Worm (Caenorhabditis elegans) whole organism, young adult: ENCODE measurements around the gene F44E2.8.

ENCODE experiments used
- B0035.1 ChIP-seq: sonication (generic microtip); optimal IDR thresholded peaks from 2 replicates; lab custom pipeline; 2016; ENCODE audit warnings: missing genetic modification characterization, mild to moderate bottlenecking, missing compliant biosample characterization, missing genotype, missing genetic modification reagents
- C17E4.6 ChIP-seq: fragments of 200-800 bp; sonication (Bioruptor generic); IDR thresholded peaks from 2 replicates; pipeline ENCODE4 v1.3.6; 2022; ENCODE audit warnings: missing genetic modification reagents, missing genetic modification characterization, missing compliant biosample characterization
- F22D6.2 ChIP-seq: sonication (generic microtip); optimal IDR thresholded peaks from 2 replicates; lab custom pipeline; 2016; ENCODE audit warnings: mild to moderate bottlenecking, missing genetic modification characterization, missing compliant biosample characterization
- F23B12.7 ChIP-seq: sonication (generic microtip); optimal IDR thresholded peaks from 2 replicates; lab custom pipeline; 2017; ENCODE audit warnings: missing genetic modification characterization, mild to moderate bottlenecking, missing compliant biosample characterization, antibody characterized with exemption, moderate library complexity; ENCODE audit not compliant: insufficient read depth
- F37B4.10 ChIP-seq: fragments of 200-800 bp; sonication (Bioruptor generic); IDR thresholded peaks from 2 replicates; pipeline ENCODE4 v1.3.6; 2022; ENCODE audit warnings: missing genetic modification characterization, missing compliant biosample characterization
- F52B5.7 ChIP-seq: sonication (generic microtip); optimal IDR thresholded peaks from 2 replicates; lab custom pipeline; 2016; ENCODE audit warnings: mild to moderate bottlenecking, missing genetic modification characterization, missing compliant biosample characterization
- F57A8.1 ChIP-seq: fragments of 200-800 bp; sonication (Bioruptor generic); optimal IDR thresholded peaks from 2 replicates; lab custom pipeline; 2018; ENCODE audit warnings: mild to moderate bottlenecking, missing genetic modification characterization, moderate library complexity, missing compliant biosample characterization
- F57C9.4 ChIP-seq: sonication (generic microtip); optimal IDR thresholded peaks from 2 replicates; lab custom pipeline; 2017; ENCODE audit warnings: mild to moderate bottlenecking, missing genetic modification characterization, missing compliant biosample characterization
- K12H6.12 ChIP-seq: fragments of 200-800 bp; sonication (Bioruptor generic); optimal IDR thresholded peaks from 2 replicates; lab custom pipeline; 2018; ENCODE audit warnings: mild to moderate bottlenecking, missing genetic modification characterization, missing compliant biosample characterization
- T26A5.8 ChIP-seq: sonication (generic microtip); optimal IDR thresholded peaks from 2 replicates; lab custom pipeline; 2016; ENCODE audit warnings: missing genetic modification characterization, missing compliant biosample characterization
- Y53F4B.3 ChIP-seq: fragments of 200-800 bp; sonication (Bioruptor generic); IDR thresholded peaks from 2 replicates; pipeline ENCODE4 v1.3.6; 2022; ENCODE audit warnings: missing genetic modification reagents, missing genetic modification characterization, missing compliant biosample characterization
- Y56A3A.18 ChIP-seq: fragments of 200-800 bp; sonication (Bioruptor generic); IDR thresholded peaks from 2 replicates; pipeline ENCODE4 v1.3.6; 2022; ENCODE audit warnings: missing genetic modification reagents, missing genetic modification characterization, missing compliant biosample characterization
- ZK185.1 ChIP-seq: sonication (generic microtip); optimal IDR thresholded peaks from 2 replicates; lab custom pipeline; 2016; ENCODE audit warnings: mild to moderate bottlenecking, missing genetic modification characterization, missing compliant biosample characterization; ENCODE audit not compliant: poor library complexity, severe bottlenecking
- aptf-2 ChIP-seq: fragments of 200-800 bp; sonication (Bioruptor generic); conservative IDR thresholded peaks from 2 replicates; pipeline ENCODE4 v1.3.6; 2022; ENCODE audit warnings: missing genetic modification reagents, missing genetic modification characterization, missing compliant biosample characterization
- athp-1 ChIP-seq: sonication (generic microtip); optimal IDR thresholded peaks from 2 replicates; lab custom pipeline; 2017; ENCODE audit warnings: mild to moderate bottlenecking, missing genetic modification characterization, missing compliant biosample characterization
- attf-5 ChIP-seq: fragments of 200-800 bp; sonication (Bioruptor generic); optimal IDR thresholded peaks from 2 replicates; lab custom pipeline; 2018; ENCODE audit warnings: mild to moderate bottlenecking, missing genetic modification characterization, missing compliant biosample characterization
- attf-6 ChIP-seq: fragments of 200-800 bp; sonication (Bioruptor generic); IDR thresholded peaks from 2 replicates; pipeline ENCODE4 v1.3.6; 2022; ENCODE audit warnings: missing genetic modification reagents, missing genetic modification characterization, missing compliant biosample characterization
- cebp-1 ChIP-seq, 2 experiments: fragments of 200-800 bp in 1 of 2; sonication (Bioruptor generic) in 1 of 2; sonication (generic microtip) in 1 of 2; IDR thresholded peaks in 1 of 2; optimal IDR thresholded peaks in 1 of 2; 2 replicates each; pipeline versions ENCODE4 v1.3.6 to Lab custom; 2017 to 2022; ENCODE audit warnings: missing compliant biosample characterization in 2 of 2, missing genetic modification characterization in 2 of 2, mild to moderate bottlenecking in 1 of 2, missing genetic modification reagents in 1 of 2, moderate library complexity in 1 of 2
- ceh-100 ChIP-seq: fragments of 200-800 bp; sonication (Bioruptor generic); IDR thresholded peaks from 2 replicates; pipeline ENCODE4 v1.3.6; 2022; ENCODE audit warnings: missing genetic modification reagents, missing genetic modification characterization, missing compliant biosample characterization
- ceh-40 ChIP-seq: fragments of 200-800 bp; sonication (Bioruptor generic); IDR thresholded peaks from 2 replicates; pipeline ENCODE4 v1.3.6; 2022; ENCODE audit warnings: missing genetic modification characterization, missing compliant biosample characterization
- ceh-79 ChIP-seq: sonication (generic microtip); optimal IDR thresholded peaks from 2 replicates; lab custom pipeline; 2017; ENCODE audit warnings: mild to moderate bottlenecking, missing genetic modification characterization, missing compliant biosample characterization
- dox-1 ChIP-seq: fragments of 200-800 bp; sonication (Bioruptor generic); IDR thresholded peaks from 2 replicates; pipeline ENCODE4 v1.3.6; 2022; ENCODE audit warnings: missing genetic modification reagents, missing genetic modification characterization, missing compliant biosample characterization
- efl-1 ChIP-seq: fragments of 150-350 bp; optimal IDR thresholded peaks from 2 replicates; lab custom pipeline; 2014; ENCODE audit warnings: missing biosample characterization, missing genetic modification reagents, missing genetic modification characterization
- egl-18 ChIP-seq: fragments of 200-800 bp; sonication (Bioruptor generic); IDR thresholded peaks from 2 replicates; pipeline ENCODE4 v1.3.6; 2022; ENCODE audit warnings: missing genetic modification reagents, missing genetic modification characterization, missing compliant biosample characterization
- egrh-3 ChIP-seq: fragments of 200-800 bp; sonication (Bioruptor generic); IDR thresholded peaks from 2 replicates; pipeline ENCODE4 v1.3.6; 2022; ENCODE audit warnings: missing genetic modification reagents, missing genetic modification characterization, missing compliant biosample characterization
- hsf-1 ChIP-seq: fragments of 200-800 bp; sonication (Bioruptor generic); IDR thresholded peaks from 2 replicates; pipeline ENCODE4 v1.3.6; 2022; ENCODE audit warnings: missing genetic modification reagents, missing genetic modification characterization, missing compliant biosample characterization
- lag-1 ChIP-seq: fragments of 200-800 bp; sonication (Bioruptor generic); IDR thresholded peaks from 2 replicates; pipeline ENCODE4 v1.3.6; 2022; ENCODE audit warnings: missing genetic modification reagents, missing genetic modification characterization, missing compliant biosample characterization
- let-607 ChIP-seq, 2 experiments: fragments of 200-800 bp in 1 of 2; sonication (Bioruptor generic) in 1 of 2; sonication (generic microtip) in 1 of 2; optimal IDR thresholded peaks; 2 replicates each; lab custom pipeline; 2016 to 2018; ENCODE audit warnings: mild to moderate bottlenecking in 2 of 2, missing compliant biosample characterization in 2 of 2, missing genetic modification characterization in 2 of 2, moderate library complexity in 2 of 2, missing genotype in 1 of 2
- lin-40 ChIP-seq: sonication (generic microtip); optimal IDR thresholded peaks from 2 replicates; lab custom pipeline; 2016; ENCODE audit warnings: missing genetic modification characterization, mild to moderate bottlenecking, missing compliant biosample characterization, missing genotype, missing genetic modification reagents
- lir-1 ChIP-seq: fragments of 200-800 bp; sonication (Bioruptor generic); conservative IDR thresholded peaks from 2 replicates; pipeline ENCODE4 v1.3.6; 2022; ENCODE audit warnings: missing genetic modification reagents, missing genetic modification characterization, missing compliant biosample characterization
- mes-4 ChIP-seq: sonication (generic microtip); optimal IDR thresholded peaks from 2 replicates; lab custom pipeline; 2016; ENCODE audit warnings: missing genotype, missing genetic modification characterization, missing compliant biosample characterization
- nfyb-1 ChIP-seq: fragments of 200-800 bp; sonication (Bioruptor generic); IDR thresholded peaks from 2 replicates; pipeline ENCODE4 v1.3.6; 2022; ENCODE audit warnings: missing genetic modification reagents, missing genetic modification characterization, missing compliant biosample characterization
- nhr-80 ChIP-seq: sonication (generic microtip); optimal IDR thresholded peaks from 2 replicates; lab custom pipeline; 2016; ENCODE audit warnings: missing genetic modification characterization, missing compliant biosample characterization
- nhr-90 ChIP-seq: sonication (generic microtip); optimal IDR thresholded peaks from 2 replicates; lab custom pipeline; 2016; ENCODE audit warnings: missing genotype, mild to moderate bottlenecking, missing genetic modification characterization, missing compliant biosample characterization
- snpc-4 ChIP-seq, 5 experiments: fragments of 150-350 bp in 1 of 5; sonication (generic microtip) in 4 of 5; optimal IDR thresholded peaks; 2 replicates each; lab custom pipeline; 2014 to 2018; ENCODE audit warnings: missing genetic modification characterization in 5 of 5, missing biosample characterization in 3 of 5, antibody characterized with exemption in 2 of 5, mild to moderate bottlenecking in 2 of 5, missing compliant biosample characterization in 2 of 5, missing genotype in 2 of 5, moderate library complexity in 2 of 5, missing genetic modification reagents in 1 of 5
- sptf-2 ChIP-seq: fragments of 200-800 bp; sonication (Bioruptor generic); optimal IDR thresholded peaks from 2 replicates; lab custom pipeline; 2018; ENCODE audit warnings: mild to moderate bottlenecking, missing genetic modification characterization, missing compliant biosample characterization
- tbp1 ChIP-seq: fragments of 200-800 bp; sonication (Bioruptor generic); optimal IDR thresholded peaks from 2 replicates; lab custom pipeline; 2018; ENCODE audit warnings: mild to moderate bottlenecking, missing genetic modification characterization, missing compliant biosample characterization
- tlf-1 ChIP-seq: fragments of 200-800 bp; sonication (Bioruptor generic); optimal IDR thresholded peaks from 2 replicates; lab custom pipeline; 2018; ENCODE audit warnings: mild to moderate bottlenecking, missing genetic modification characterization, missing compliant biosample characterization
- unc-62 ChIP-seq: fragments of 150-350 bp; optimal IDR thresholded peaks from 2 replicates; lab custom pipeline; 2014; ENCODE audit warnings: missing biosample characterization, missing genetic modification reagents, missing genetic modification characterization
- zfh-2 ChIP-seq: fragments of 200-800 bp; sonication (Bioruptor generic); conservative IDR thresholded peaks from 2 replicates; pipeline ENCODE4 v1.3.6; 2022; ENCODE audit warnings: missing genetic modification reagents, missing genetic modification characterization, missing compliant biosample characterization
- zim-3 ChIP-seq: sonication (generic microtip); optimal IDR thresholded peaks from 2 replicates; lab custom pipeline; 2017; ENCODE audit warnings: mild to moderate bottlenecking, missing genetic modification characterization, moderate library complexity, missing compliant biosample characterization
- ztf-26 ChIP-seq: sonication (generic microtip); optimal IDR thresholded peaks from 2 replicates; lab custom pipeline; 2017; ENCODE audit warnings: missing genetic modification characterization, missing compliant biosample characterization
- ztf-3 ChIP-seq: fragments of 200-800 bp; sonication (Bioruptor generic); optimal IDR thresholded peaks from 2 replicates; lab custom pipeline; 2018; ENCODE audit warnings: mild to moderate bottlenecking, missing genetic modification characterization, missing compliant biosample characterization

The F44E2.8 gene

DNA sequence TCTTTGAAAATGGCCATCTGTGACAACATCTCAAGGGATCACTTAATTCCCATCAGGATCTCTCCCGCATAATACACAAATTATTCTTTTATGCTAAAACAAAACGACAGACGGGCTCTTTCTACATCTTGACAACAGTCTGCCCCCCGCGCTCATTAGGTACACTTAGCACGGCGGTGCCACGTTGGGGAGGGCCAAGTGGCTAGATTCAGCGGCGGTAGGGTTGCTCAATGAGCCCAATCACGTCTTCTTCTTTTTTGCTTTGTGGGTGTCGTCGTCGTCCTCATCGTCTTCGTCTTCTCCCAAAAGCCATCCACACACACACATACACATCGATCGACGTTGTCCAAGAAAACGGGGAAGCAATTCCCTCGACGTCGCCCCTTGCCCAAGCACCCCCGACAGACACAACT, 23.4 kb upstream of the F44E2.8 start:
- TF ChIP-seq K12H6.12 (tag; lab: Kevin White, UChicago) = peak; percentile 1
- peak; percentile 25 for TF ChIP-seq F52B5.7
- peak; percentile 18; the same call in 1 of the 2 replicates for TF ChIP-seq dox-1 (GFP tag; lab: Robert Waterston, UW)
- TF ChIP-seq lag-1 = no peak
- no peak for TF ChIP-seq nfyb-1 (GFP tag; lab: Robert Waterston, UW)
- peak; percentile 79 for TF ChIP-seq zfh-2

ce11 chrIII:8869663-8870062, 20.0 kb upstream of the F44E2.8 start:
- TF ChIP-seq Y53F4B.3 = no peak
- TF ChIP-seq tbp1 = no peak
- TF ChIP-seq F57A8.1 (GFP tag; lab: Kevin White, UChicago) = no peak
- no peak for TF ChIP-seq athp-1 (tag; lab: Kevin White, UChicago)
- TF ChIP-seq nhr-90 (tag; lab: Kevin White, UChicago) = no peak
- no peak for TF ChIP-seq B0035.1 (tag; lab: Kevin White, UChicago)
- TF ChIP-seq attf-6 (GFP tag; lab: Robert Waterston, UW) = no peak
- TF ChIP-seq ztf-3 (GFP tag; lab: Kevin White, UChicago) = no peak
- no peak for TF ChIP-seq efl-1 (GFP tag; lab: Kevin White, UChicago)
- TF ChIP-seq, all 124 proteins: peak for 0

DNA sequence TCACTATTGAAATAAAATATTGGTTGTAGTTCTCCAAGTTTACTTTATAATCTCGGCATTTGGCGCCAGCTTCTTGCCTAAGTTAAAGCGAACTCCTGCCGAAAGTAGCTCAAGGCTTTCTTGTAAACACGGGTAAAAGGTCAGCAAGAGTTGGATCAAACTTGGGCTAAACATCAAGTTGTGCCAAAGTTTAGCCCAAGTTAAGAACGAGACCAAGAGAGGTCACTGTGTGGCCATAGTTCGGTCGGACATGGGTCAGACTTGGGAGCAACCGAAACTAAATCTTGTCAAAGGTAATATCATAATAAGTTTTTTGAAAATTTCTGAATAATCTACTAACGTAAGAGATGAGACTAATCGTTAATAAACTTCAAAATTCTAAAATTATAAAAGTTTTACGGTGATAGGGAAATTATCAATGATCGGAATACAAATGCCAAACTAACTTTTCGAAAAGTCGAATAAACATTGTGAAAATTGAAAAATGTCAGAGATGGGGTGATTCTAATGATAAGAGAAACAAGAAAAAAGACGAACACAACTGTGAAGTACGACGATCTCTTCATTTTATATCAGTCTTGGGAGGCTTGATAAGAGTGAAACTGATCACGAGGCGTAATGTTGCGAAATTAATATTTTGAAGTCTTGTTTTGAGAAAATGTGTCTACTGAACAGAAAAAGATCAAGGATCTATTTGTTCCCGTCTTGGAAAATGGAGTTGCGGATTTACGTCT, 18.4 kb upstream of the F44E2.8 start:
- TF ChIP-seq aptf-2 (GFP tag; lab: Robert Waterston, UW) (0 out of 2 replicates have a peak, but pooled peaks have one; percentile 46), ceh-100 (no peak), nhr-80 (peak; percentile 90), ceh-79 (tag; lab: Kevin White, UChicago) (no peak), F37B4.10 (GFP tag; lab: Robert Waterston, UW) (no peak), hsf-1 (no peak), K12H6.12 (tag; lab: Kevin White, UChicago) (no peak), unc-62 (peak; percentile 31), attf-5 (GFP tag; lab: Kevin White, UChicago) (peak; percentile 39), Y56A3A.18 (GFP tag; lab: Robert Waterston, UW) (peak; percentile 56; the same call in 1 of the 2 replicates), ztf-26 (tag; lab: Kevin White, UChicago) (no peak), sptf-2 (GFP tag; lab: Kevin White, UChicago) (no peak), egrh-3 (no peak), snpc-4 (GFP tag; optimal IDR thresholded peaks at IDR 0.05; lab: Kevin White, UChicago) (no peak), snpc-4 (tag; optimal IDR thresholded peaks at IDR 0.05; lab: Kevin White, UChicago) (peak in 1 of 4 experiments; percentile 15), tlf-1 (GFP tag; lab: Kevin White, UChicago) (no peak), ceh-40 (GFP tag; lab: Robert Waterston, UW) (no peak), lir-1 (no peak), T26A5.8 (no peak), cebp-1 (GFP tag; IDR thresholded peaks at IDR 0.05; lab: Robert Waterston, UW) (peak; percentile 96), cebp-1 (tag; optimal IDR thresholded peaks at IDR 0.05; lab: Kevin White, UChicago) (peak; percentile 97), lin-40 (tag; lab: Kevin White, UChicago) (peak; percentile 40), F57C9.4 (no peak), F52B5.7 (no peak), mes-4 (no peak), F22D6.2 (tag; lab: Kevin White, UChicago) (no peak), zim-3 (tag; lab: Kevin White, UChicago) (peak; percentile 75), ZK185.1 (tag; lab: Kevin White, UChicago) (no peak), tbp1 (peak; percentile 46), egl-18 (GFP tag; lab: Robert Waterston, UW) (no peak), F23B12.7 (tag; lab: Kevin White, UChicago) (peak; percentile 12), C17E4.6 (GFP tag; lab: Robert Waterston, UW) (no peak), let-607 (tag; optimal IDR thresholded peaks at IDR 0.05; lab: Kevin White, UChicago) (peak in 1 of 2 experiments; percentile 21)
